Fruit fly (Drosophila melanogaster) whole organism, embryonic: ENCODE data around the gene CG31157.
A peak's percentile ranks its signal among the peaks of the same experiment; 100 is the strongest.

Experiments
- Adf1 ChIP-seq: fragments of 200-800 bp; sonication (Bioruptor generic); IDR thresholded peaks from 2 replicates; pipeline ENCODE4 v1.3.6; 2022; ENCODE audit warnings: missing biosample characterization, missing genetic modification characterization
- Bgb ChIP-seq: fragments of 200-800 bp; sonication (Bioruptor generic); IDR thresholded peaks from 2 replicates; pipeline ENCODE4 v1.3.6; 2022; ENCODE audit warnings: missing biosample characterization, missing genetic modification characterization; ENCODE audit not compliant: partially characterized antibody
- CG11247 ChIP-seq: fragments of 200-800 bp; sonication (Bioruptor generic); IDR thresholded peaks from 2 replicates; pipeline ENCODE4 v1.3.6; 2022; ENCODE audit warnings: missing biosample characterization, missing genetic modification characterization
- CG11695 ChIP-seq: fragments of 200-800 bp; sonication (Bioruptor generic); IDR thresholded peaks from 3 replicates; pipeline ENCODE4 v1.3.6; 2022; ENCODE audit warnings: missing biosample characterization, missing genetic modification characterization
- CG12219 ChIP-seq: fragments of 200-800 bp; sonication (Bioruptor generic); optimal IDR thresholded peaks from 3 replicates; lab custom pipeline; 2018; ENCODE audit warnings: missing biosample characterization, mild to moderate bottlenecking, missing genetic modification characterization
- CG12299 ChIP-seq: fragments of 200-800 bp; sonication (Bioruptor generic); optimal IDR thresholded peaks from 2 replicates; lab custom pipeline; 2018; ENCODE audit warnings: missing biosample characterization, mild to moderate bottlenecking, missing genetic modification characterization
- CG12391 ChIP-seq: fragments of 200-800 bp; sonication (Bioruptor generic); optimal IDR thresholded peaks from 3 replicates; lab custom pipeline; 2018; ENCODE audit warnings: missing biosample characterization, mild to moderate bottlenecking, missing genetic modification characterization, moderate library complexity
- CG13123 ChIP-seq: fragments of 200-800 bp; sonication (Bioruptor generic); optimal IDR thresholded peaks from 2 replicates; lab custom pipeline; 2016; ENCODE audit warnings: missing biosample characterization, missing genetic modification characterization
- CG15601 ChIP-seq: fragments of 200-800 bp; sonication (Bioruptor generic); optimal IDR thresholded peaks from 3 replicates; lab custom pipeline; 2019; ENCODE audit warnings: missing biosample characterization, mild to moderate bottlenecking, missing genetic modification characterization, moderate library complexity
- CG17802 ChIP-seq: fragments of 200-800 bp; sonication (Bioruptor generic); optimal IDR thresholded peaks from 2 replicates; lab custom pipeline; 2018; ENCODE audit warnings: missing biosample characterization, mild to moderate bottlenecking, missing genetic modification characterization, moderate library complexity
- CG18262 ChIP-seq: fragments of 200-800 bp; optimal IDR thresholded peaks from 3 replicates; lab custom pipeline; 2019; ENCODE audit warnings: missing biosample characterization, mild to moderate bottlenecking, missing genetic modification characterization, moderate library complexity
- CG32767 ChIP-seq: fragments of 200-800 bp; sonication (Bioruptor generic); IDR thresholded peaks from 2 replicates; pipeline ENCODE4 v1.3.6; 2022; ENCODE audit warnings: missing biosample characterization, missing genetic modification characterization
- CG32772 ChIP-seq: fragments of 200-800 bp; sonication (Bioruptor generic); IDR thresholded peaks from 2 replicates; pipeline ENCODE4 v1.3.6; 2022; ENCODE audit warnings: missing biosample characterization, missing genetic modification characterization
- CG33557 ChIP-seq: fragments of 200-800 bp; sonication (Bioruptor generic); optimal IDR thresholded peaks from 2 replicates; lab custom pipeline; 2019; ENCODE audit warnings: missing biosample characterization, mild to moderate bottlenecking, missing genetic modification characterization, moderate library complexity
- CG4328 ChIP-seq: fragments of 200-800 bp; sonication (Bioruptor generic); optimal IDR thresholded peaks from 3 replicates; lab custom pipeline; 2017; ENCODE audit warnings: missing biosample characterization, missing genetic modification reagents, missing genetic modification characterization
- CG4854 ChIP-seq: fragments of 200-800 bp; sonication (Bioruptor generic); optimal IDR thresholded peaks from 2 replicates; lab custom pipeline; 2016; ENCODE audit warnings: missing biosample characterization, missing genetic modification characterization, inconsistent platforms
- CG6254 ChIP-seq: fragments of 200-800 bp; sonication (Bioruptor generic); optimal IDR thresholded peaks from 3 replicates; lab custom pipeline; 2017; ENCODE audit warnings: mild to moderate bottlenecking, missing biosample characterization, missing genetic modification reagents, missing genetic modification characterization
- CG8359 ChIP-seq: fragments of 200-800 bp; sonication (Bioruptor generic); optimal IDR thresholded peaks from 2 replicates; lab custom pipeline; 2017; ENCODE audit warnings: missing biosample characterization, mild to moderate bottlenecking, missing genetic modification characterization, borderline replicate concordance
- Camta ChIP-seq: fragments of 200-800 bp; sonication (Bioruptor generic); optimal IDR thresholded peaks from 2 replicates; lab custom pipeline; 2016; ENCODE audit warnings: missing biosample characterization, missing genetic modification characterization
- CkIIα-i1 ChIP-seq: fragments of 200-800 bp; sonication (Bioruptor generic); IDR thresholded peaks from 2 replicates; pipeline ENCODE4 v1.3.6; 2022; ENCODE audit warnings: missing biosample characterization, missing genetic modification characterization
- Dfd ChIP-seq, 2 experiments: fragments of >200 bp; optimal IDR thresholded peaks; 2 replicates each; lab custom pipeline; 2017; ENCODE audit warnings: missing biosample characterization in 2 of 2, missing genetic modification characterization in 2 of 2
- Dp ChIP-seq: fragments of 200-800 bp; sonication (Bioruptor generic); optimal IDR thresholded peaks from 2 replicates; lab custom pipeline; 2018; ENCODE audit warnings: missing biosample characterization, mild to moderate bottlenecking, missing genetic modification characterization, moderate library complexity
- HLHmδ ChIP-seq: fragments of 200-800 bp; sonication (Bioruptor generic); optimal IDR thresholded peaks from 2 replicates; lab custom pipeline; 2018; ENCODE audit warnings: missing biosample characterization, mild to moderate bottlenecking, missing genetic modification characterization, moderate library complexity
- HmgD ChIP-seq: fragments of 200-800 bp; sonication (Bioruptor generic); optimal IDR thresholded peaks from 3 replicates; lab custom pipeline; 2016; ENCODE audit warnings: missing biosample characterization, missing genetic modification characterization
- Hmr ChIP-seq: fragments of 200-800 bp; sonication (Bioruptor generic); optimal IDR thresholded peaks from 3 replicates; lab custom pipeline; 2017; ENCODE audit warnings: mild to moderate bottlenecking, missing biosample characterization, missing genetic modification reagents, missing genetic modification characterization
- Lpt ChIP-seq: fragments of >200 bp; optimal IDR thresholded peaks from 2 replicates; lab custom pipeline; 2018; ENCODE audit warnings: missing biosample characterization, missing genetic modification characterization
- Myb ChIP-seq: fragments of 200-800 bp; sonication (Bioruptor generic); optimal IDR thresholded peaks from 2 replicates; lab custom pipeline; 2016; ENCODE audit warnings: missing biosample characterization, missing genetic modification characterization
- Nf-YC ChIP-seq: fragments of 200-800 bp; optimal IDR thresholded peaks from 3 replicates; lab custom pipeline; 2019; ENCODE audit warnings: missing biosample characterization, mild to moderate bottlenecking, missing genetic modification characterization, moderate library complexity
- NfI ChIP-seq: fragments of 200-800 bp; sonication (Bioruptor generic); optimal IDR thresholded peaks from 3 replicates; lab custom pipeline; 2018; ENCODE audit warnings: missing biosample characterization, mild to moderate bottlenecking, missing genetic modification characterization, moderate library complexity
- Opbp ChIP-seq: fragments of 200-800 bp; sonication (Bioruptor generic); IDR thresholded peaks from 3 replicates; pipeline ENCODE4 v1.3.6; 2022; ENCODE audit warnings: missing biosample characterization, missing genetic modification characterization; ENCODE audit not compliant: partially characterized antibody
- Ptx1 ChIP-seq: fragments of 200-800 bp; sonication (Bioruptor generic); IDR thresholded peaks from 2 replicates; pipeline ENCODE4 v1.3.6; 2022; ENCODE audit warnings: missing biosample characterization, missing genetic modification characterization
- TFAM ChIP-seq: fragments of 200-800 bp; sonication (Bioruptor generic); optimal IDR thresholded peaks from 2 replicates; lab custom pipeline; 2017; ENCODE audit warnings: missing biosample characterization, missing genetic modification characterization, inconsistent platforms
- Xbp1 ChIP-seq: fragments of 200-800 bp; sonication (Bioruptor generic); optimal IDR thresholded peaks from 3 replicates; lab custom pipeline; 2016; ENCODE audit warnings: missing biosample characterization, mild to moderate bottlenecking, missing genetic modification characterization
- ab ChIP-seq: fragments of 200-800 bp; sonication (Bioruptor generic); optimal IDR thresholded peaks from 2 replicates; lab custom pipeline; 2016; ENCODE audit warnings: missing biosample characterization, missing genetic modification characterization
- abd-A ChIP-seq: fragments of 200-800 bp; sonication (Bioruptor generic); optimal IDR thresholded peaks from 3 replicates; lab custom pipeline; 2019; ENCODE audit warnings: missing biosample characterization, mild to moderate bottlenecking, missing genetic modification characterization, moderate library complexity
- ara ChIP-seq: fragments of 200-800 bp; sonication (Bioruptor generic); IDR thresholded peaks from 2 replicates; pipeline ENCODE4 v1.3.6; 2022; ENCODE audit warnings: missing biosample characterization, missing genetic modification characterization
- bab2 ChIP-seq: fragments of 200-800 bp; sonication (Bioruptor generic); optimal IDR thresholded peaks from 2 replicates; lab custom pipeline; 2016; ENCODE audit warnings: missing biosample characterization, missing genetic modification characterization
- crc ChIP-seq: fragments of 200-800 bp; sonication (Bioruptor generic); optimal IDR thresholded peaks from 2 replicates; lab custom pipeline; 2016; ENCODE audit warnings: missing biosample characterization, missing genetic modification characterization
- dpn ChIP-seq, 2 experiments: fragments of 200-800 bp; sonication (Bioruptor generic); optimal IDR thresholded peaks; 3 replicates each; lab custom pipeline; 2016; ENCODE audit warnings: missing biosample characterization in 2 of 2, missing genetic modification characterization in 2 of 2
- dysf ChIP-seq: fragments of 200-800 bp; sonication (Bioruptor generic); IDR thresholded peaks from 3 replicates; pipeline ENCODE4 v1.3.6; 2022; ENCODE audit warnings: missing biosample characterization, missing genetic modification characterization
- ems ChIP-seq: fragments of 200-800 bp; sonication (Bioruptor generic); optimal IDR thresholded peaks from 3 replicates; lab custom pipeline; 2016; ENCODE audit warnings: missing biosample characterization, missing genetic modification characterization
- exex ChIP-seq: fragments of 200-800 bp; sonication (Bioruptor generic); optimal IDR thresholded peaks from 4 replicates; lab custom pipeline; 2018; ENCODE audit warnings: missing biosample characterization, mild to moderate bottlenecking, missing genetic modification characterization, moderate library complexity
- fu2 ChIP-seq: fragments of 200-800 bp; sonication (Bioruptor generic); optimal IDR thresholded peaks from 2 replicates; lab custom pipeline; 2016; ENCODE audit warnings: missing biosample characterization, missing genetic modification characterization
- klu ChIP-seq: fragments of 200-800 bp; sonication (Bioruptor generic); IDR thresholded peaks from 2 replicates; pipeline ENCODE4 v1.3.6; 2022; ENCODE audit warnings: missing biosample characterization, missing genetic modification characterization
- org-1 ChIP-seq: fragments of 200-800 bp; sonication (Bioruptor generic); optimal IDR thresholded peaks from 2 replicates; lab custom pipeline; 2017; ENCODE audit warnings: missing biosample characterization, missing genetic modification characterization
- pho ChIP-seq: fragments of 200-800 bp; sonication (Bioruptor generic); optimal IDR thresholded peaks from 2 replicates; lab custom pipeline; 2016; ENCODE audit warnings: missing biosample characterization, missing genetic modification characterization
- prd ChIP-seq, 3 experiments: fragments of >200 bp in 2 of 3; fragments of 200-800 bp in 1 of 3; sonication (Bioruptor generic) in 1 of 3; optimal IDR thresholded peaks in 2 of 3; IDR thresholded peaks in 1 of 3; 2 replicates in 2 of 3; 3 replicates in 1 of 3; pipeline versions ENCODE4 v1.3.6 to Lab custom; 2017 to 2022; ENCODE audit warnings: missing biosample characterization in 1 of 3, missing genetic modification characterization in 1 of 3
- repo ChIP-seq: fragments of 200-800 bp; sonication (Bioruptor generic); optimal IDR thresholded peaks from 2 replicates; lab custom pipeline; 2016; ENCODE audit warnings: missing biosample characterization, missing genetic modification characterization
- salm ChIP-seq: fragments of 200-800 bp; sonication (Bioruptor generic); optimal IDR thresholded peaks from 2 replicates; lab custom pipeline; 2018; ENCODE audit warnings: missing biosample characterization, mild to moderate bottlenecking, missing genetic modification characterization
- sima ChIP-seq: fragments of 200-800 bp; sonication (Bioruptor generic); optimal IDR thresholded peaks from 2 replicates; lab custom pipeline; 2016; ENCODE audit warnings: missing biosample characterization, missing genetic modification characterization
- z ChIP-seq: fragments of 200-800 bp; sonication (Bioruptor generic); IDR thresholded peaks from 3 replicates; pipeline ENCODE4 v1.3.6; 2022; ENCODE audit warnings: missing biosample characterization, missing genetic modification characterization

CG31157 gene

dm6 chr3R:13078263-13078662 lies 30.7 kb downstream of the CG31157 start (continued):
- TF ChIP-seq CG6254 (GFP tag; lab: Kevin White, UChicago) (peak; percentile 99), z (GFP tag; lab: Robert Waterston, UW) (no peak), CG18262 (peak; percentile 9), CG15601 (tag; lab: Kevin White, UChicago) (peak; percentile 49), Nf-YC (tag; lab: Kevin White, UChicago) (peak; percentile 19), CkIIα-i1 (GFP tag; lab: Robert Waterston, UW) (no peak), dysf (GFP tag; lab: Robert Waterston, UW) (peak; percentile 18; the same call in 1 of the 3 replicates), CG11247 (no peak), Camta (peak; percentile 13), ems (no peak), Hmr (GFP tag; lab: Kevin White, UChicago) (peak; percentile 48), exex (tag; lab: Kevin White, UChicago) (no peak), Xbp1 (GFP tag; lab: Kevin White, UChicago) (peak; percentile 64), sima (GFP tag; lab: Kevin White, UChicago) (no peak), CG33557 (GFP tag; lab: Kevin White, UChicago) (peak; percentile 3), klu (GFP tag; lab: Robert Waterston, UW) (no peak), bab2 (peak; percentile 5), dpn (GFP tag; optimal IDR thresholded peaks at IDR 0.05; lab: Kevin White, UChicago) (peak; percentile 16 to 55), Opbp (GFP tag; lab: Robert Waterston, UW) (peak; percentile 43; the same call in 2 of the 3 replicates), Myb (GFP tag; lab: Kevin White, UChicago) (peak; percentile 90), HmgD (GFP tag; lab: Kevin White, UChicago) (peak; percentile 15), CG4854 (GFP tag; lab: Kevin White, UChicago) (no peak), CG11695 (GFP tag; lab: Robert Waterston, UW) (no peak), CG8359 (no peak), TFAM (GFP tag; lab: Kevin White, UChicago) (no peak), prd (optimal IDR thresholded peaks at IDR 0.05; lab: Kevin White, UChicago) (no peak), prd (GFP tag; IDR thresholded peaks at IDR 0.05; lab: Robert Waterston, UW) (no peak), NfI (no peak), CG12299 (no peak), fu2 (GFP tag; lab: Kevin White, UChicago) (no peak), CG12391 (tag; lab: Kevin White, UChicago) (peak; percentile 12), Adf1 (GFP tag; lab: Robert Waterston, UW) (no peak), pho (GFP tag; lab: Kevin White, UChicago) (peak; percentile 18), CG32767 (GFP tag; lab: Robert Waterston, UW) (no peak), CG32772 (GFP tag; lab: Robert Waterston, UW) (no peak; the same call in 1 of the 2 replicates), Lpt (GFP tag; lab: Kevin White, UChicago) (no peak), CG4328 (GFP tag; lab: Kevin White, UChicago) (no peak), Dp (GFP tag; lab: Kevin White, UChicago) (peak; percentile 76), CG12219 (GFP tag; lab: Kevin White, UChicago) (no peak), CG17802 (tag; lab: Kevin White, UChicago) (no peak), Dfd (GFP tag; optimal IDR thresholded peaks at IDR 0.05; lab: Kevin White, UChicago) (no peak), salm (tag; lab: Kevin White, UChicago) (no peak), Bgb (GFP tag; lab: Robert Waterston, UW) (peak; percentile 79), Ptx1 (GFP tag; lab: Robert Waterston, UW) (peak; percentile 28; the same call in 1 of the 2 replicates), CG13123 (GFP tag; lab: Kevin White, UChicago) (no peak), HLHmδ (GFP tag; lab: Kevin White, UChicago) (no peak), abd-A (tag; lab: Kevin White, UChicago) (no peak), crc (no peak), ara (GFP tag; lab: Robert Waterston, UW) (no peak), org-1 (GFP tag; lab: Kevin White, UChicago) (no peak), repo (GFP tag; lab: Kevin White, UChicago) (no peak), ab (GFP tag; lab: Kevin White, UChicago) (no peak)
